Fruit fly (Drosophila melanogaster): Measurements from ENCODE around the gene CG13887.

CG13887 gene

dm6 chr3L:810038-810644, 27.5 kb upstream of the CG13887 start (continued):
- TF ChIP-seq Abd-B (GFP tag; optimal IDR thresholded peaks at IDR 0.05) (no peak), H2.0 (GFP tag; IDR thresholded peaks at IDR 0.05) (no peak), phol (tag; optimal IDR thresholded peaks at IDR 0.05) (peak; percentile 4), CG6689 (GFP tag; IDR thresholded peaks at IDR 0.05) (no peak), CG7987 (GFP tag; optimal IDR thresholded peaks at IDR 0.05) (no peak), Xbp1 (GFP tag; optimal IDR thresholded peaks at IDR 0.05) (peak; percentile 12), CG5180 (GFP tag; optimal IDR thresholded peaks at IDR 0.05) (no peak), sens (GFP tag) (peak; percentile 85), CG4404 (GFP tag; IDR thresholded peaks at IDR 0.05) (0 out of 2 replicates have a peak, but pooled peaks have one; percentile 9), tgo (GFP tag; IDR thresholded peaks at IDR 0.05) (peak; percentile 18; the same call in 1 of the 3 replicates), CG16813 (GFP tag; IDR thresholded peaks at IDR 0.05; ENCODE audit: partially characterized antibody) (no peak), row (GFP tag; IDR thresholded peaks at IDR 0.05) (peak; percentile 41; the same call in 2 of the 3 replicates), CG7745 (tag; optimal IDR thresholded peaks at IDR 0.05) (no peak), exex (tag; optimal IDR thresholded peaks at IDR 0.05) (no peak), vfl (GFP tag; optimal IDR thresholded peaks at IDR 0.05) (no peak), CG15011 (GFP tag; optimal IDR thresholded peaks at IDR 0.05) (no peak), Sin3A (optimal IDR thresholded peaks at IDR 0.05) (no peak), Awh (GFP tag; IDR thresholded peaks at IDR 0.05) (no peak), trem (tag; optimal IDR thresholded peaks at IDR 0.05) (no peak), NFAT (GFP tag; IDR thresholded peaks at IDR 0.05) (no peak), cas (GFP tag; IDR thresholded peaks at IDR 0.05) (no peak), slp2 (GFP tag; optimal IDR thresholded peaks at IDR 0.05) (no peak), Blimp-1 (GFP tag; optimal IDR thresholded peaks at IDR 0.05) (no peak), zf30C (GFP tag; optimal IDR thresholded peaks at IDR 0.05) (peak; percentile 39), CG12942 (GFP tag; optimal IDR thresholded peaks at IDR 0.05) (no peak), dimm (GFP tag; IDR thresholded peaks at IDR 0.05) (no peak), nmo (GFP tag; optimal IDR thresholded peaks at IDR 0.05) (peak; percentile 20), CG10431 (GFP tag; optimal IDR thresholded peaks at IDR 0.05) (no peak), CG4707 (GFP tag; optimal IDR thresholded peaks at IDR 0.05) (no peak), pfk (GFP tag; optimal IDR thresholded peaks at IDR 0.05) (no peak), hbn (GFP tag; IDR thresholded peaks at IDR 0.05; ENCODE audit: partially characterized antibody) (no peak), CG18599 (GFP tag; optimal IDR thresholded peaks at IDR 0.05) (peak; percentile 30), so (GFP tag; IDR thresholded peaks at IDR 0.05) (no peak), CG13287 (GFP tag; IDR thresholded peaks at IDR 0.05; ENCODE audit: partially characterized antibody) (no peak), CG31441 (GFP tag; IDR thresholded peaks at IDR 0.05) (peak; percentile 54), Xrp1 (GFP tag; IDR thresholded peaks at IDR 0.05) (peak; percentile 60), scrt (GFP tag; optimal IDR thresholded peaks at IDR 0.05) (no peak), CG11696 (GFP tag; IDR thresholded peaks at IDR 0.05) (0 out of 2 replicates have a peak, but pooled peaks have one; percentile 6), CG42726 (GFP tag; IDR thresholded peaks at IDR 0.05; ENCODE audit: partially characterized antibody) (no peak), Doc2 (GFP tag; IDR thresholded peaks at IDR 0.05) (no peak), Hr51 (GFP tag; optimal IDR thresholded peaks at IDR 0.05) (peak in 1 of 2 experiments; percentile 16), danr (GFP tag; IDR thresholded peaks at IDR 0.05) (no peak), zfh1 (GFP tag; IDR thresholded peaks at IDR 0.05) (peak; percentile 44), Aef1 (GFP tag; IDR thresholded peaks at IDR 0.05) (no peak), ham (GFP tag; IDR thresholded peaks at IDR 0.05) (no peak), tx (GFP tag; optimal IDR thresholded peaks at IDR 0.05) (no peak), CG17912 (GFP tag; optimal IDR thresholded peaks at IDR 0.05) (no peak), chn (GFP tag; optimal IDR thresholded peaks at IDR 0.05) (no peak), Dad (GFP tag; optimal IDR thresholded peaks at IDR 0.05) (no peak), CG8290 (GFP tag; optimal IDR thresholded peaks at IDR 0.05) (no peak), CG8290 (tag; optimal IDR thresholded peaks at IDR 0.05) (no peak)
